Fruit fly (Drosophila melanogaster) whole organism, embryonic: ENCODE data around the gene Papss.
A peak's percentile ranks its signal among the peaks of the same experiment; 100 is the strongest.

Source experiments
- Awh ChIP-seq: fragments of 200-800 bp; sonication (Bioruptor generic); IDR thresholded peaks from 2 replicates; pipeline ENCODE4, ENCODE4 v1.3.6; 2022; ENCODE audit warnings: missing biosample characterization, missing genetic modification characterization
- CG10543 ChIP-seq: fragments of 200-800 bp; sonication (Bioruptor generic); optimal IDR thresholded peaks from 3 replicates; lab custom pipeline; 2017; ENCODE audit warnings: missing biosample characterization, mild to moderate bottlenecking, missing genetic modification characterization, moderate library complexity
- CG10565 ChIP-seq: fragments of 200-800 bp; sonication (Bioruptor generic); optimal IDR thresholded peaks from 3 replicates; lab custom pipeline; 2016; ENCODE audit warnings: missing biosample characterization, mild to moderate bottlenecking, missing genetic modification characterization
- CG12236 ChIP-seq: fragments of 200-800 bp; sonication (Bioruptor generic); optimal IDR thresholded peaks from 2 replicates; lab custom pipeline; 2016; ENCODE audit warnings: missing biosample characterization, missing genetic modification characterization
- CG1603 ChIP-seq: fragments of 200-800 bp; sonication (Bioruptor generic); optimal IDR thresholded peaks from 2 replicates; lab custom pipeline; 2019; ENCODE audit warnings: missing biosample characterization, mild to moderate bottlenecking, missing genetic modification characterization, moderate library complexity
- CG1647 ChIP-seq: fragments of 200-800 bp; sonication (Bioruptor generic); optimal IDR thresholded peaks from 3 replicates; lab custom pipeline; 2016; ENCODE audit warnings: missing biosample characterization, missing genetic modification characterization
- CG30403 ChIP-seq: fragments of 200-800 bp; sonication (Bioruptor generic); optimal IDR thresholded peaks from 3 replicates; lab custom pipeline; 2016; ENCODE audit warnings: missing biosample characterization, missing genetic modification characterization
- CG32772 ChIP-seq: fragments of 200-800 bp; sonication (Bioruptor generic); IDR thresholded peaks from 2 replicates; pipeline ENCODE4 v1.3.6; 2022; ENCODE audit warnings: missing biosample characterization, missing genetic modification characterization
- CG34422 ChIP-seq: fragments of 200-800 bp; sonication (Bioruptor generic); IDR thresholded peaks from 3 replicates; pipeline ENCODE4 v1.3.6; 2022; ENCODE audit warnings: missing biosample characterization, missing genetic modification characterization
- CG3995 ChIP-seq: fragments of 200-800 bp; sonication (Bioruptor generic); optimal IDR thresholded peaks from 3 replicates; lab custom pipeline; 2016; ENCODE audit warnings: missing biosample characterization, missing genetic modification characterization
- CG4328 ChIP-seq: fragments of 200-800 bp; sonication (Bioruptor generic); optimal IDR thresholded peaks from 3 replicates; lab custom pipeline; 2017; ENCODE audit warnings: missing biosample characterization, missing genetic modification reagents, missing genetic modification characterization
- CG5245 ChIP-seq: fragments of 200-800 bp; sonication (Bioruptor generic); optimal IDR thresholded peaks from 3 replicates; lab custom pipeline; 2016; ENCODE audit warnings: missing biosample characterization, missing genetic modification characterization
- CG6175 ChIP-seq: fragments of 200-800 bp; sonication (Bioruptor generic); IDR thresholded peaks from 3 replicates; pipeline ENCODE4 v1.3.6; 2022; ENCODE audit warnings: missing biosample characterization, missing genetic modification characterization
- CG6791 ChIP-seq: fragments of 200-800 bp; sonication (Bioruptor generic); IDR thresholded peaks from 3 replicates; pipeline ENCODE4 v1.3.6; 2022; ENCODE audit warnings: missing biosample characterization, missing genetic modification characterization; ENCODE audit not compliant: partially characterized antibody
- CG7271 ChIP-seq: fragments of 200-800 bp; sonication (Bioruptor generic); optimal IDR thresholded peaks from 2 replicates; lab custom pipeline; 2018; ENCODE audit warnings: missing biosample characterization, mild to moderate bottlenecking, missing genetic modification characterization, moderate library complexity
- CG8281 ChIP-seq: fragments of 200-800 bp; sonication (Bioruptor generic); optimal IDR thresholded peaks from 2 replicates; lab custom pipeline; 2018; ENCODE audit warnings: missing biosample characterization, mild to moderate bottlenecking, missing genetic modification characterization, moderate library complexity
- CG9609 ChIP-seq: fragments of 200-800 bp; sonication (Bioruptor generic); optimal IDR thresholded peaks from 3 replicates; lab custom pipeline; 2016; ENCODE audit warnings: missing biosample characterization, missing genetic modification characterization
- Deaf1 ChIP-seq: fragments of 200-800 bp; optimal IDR thresholded peaks from 3 replicates; lab custom pipeline; 2019; ENCODE audit warnings: missing biosample characterization, mild to moderate bottlenecking, missing genetic modification characterization, moderate library complexity
- Doc2 ChIP-seq: fragments of 200-800 bp; sonication (Bioruptor generic); IDR thresholded peaks from 2 replicates; pipeline ENCODE4 v1.3.6; 2022; ENCODE audit warnings: missing biosample characterization, missing genetic modification characterization
- Fer2 ChIP-seq: fragments of 200-800 bp; sonication (Bioruptor generic); optimal IDR thresholded peaks from 2 replicates; lab custom pipeline; 2018; ENCODE audit warnings: missing biosample characterization, mild to moderate bottlenecking, missing genetic modification characterization, moderate library complexity
- GATAe ChIP-seq: fragments of 200-800 bp; sonication (Bioruptor generic); conservative IDR thresholded peaks from 2 replicates; pipeline ENCODE4 v1.3.6; 2022; ENCODE audit warnings: missing biosample characterization, missing genetic modification characterization
- Gsc ChIP-seq: fragments of 200-800 bp; sonication (Bioruptor generic); IDR thresholded peaks from 2 replicates; pipeline ENCODE4 v1.3.6; 2022; ENCODE audit warnings: missing biosample characterization, missing genetic modification characterization
- Hr51 ChIP-seq, 2 experiments: fragments of 200-800 bp; sonication (Bioruptor generic); optimal IDR thresholded peaks; 2 replicates in 1 of 2; 3 replicates in 1 of 2; lab custom pipeline; 2016 to 2018; ENCODE audit warnings: missing biosample characterization in 2 of 2, missing genetic modification characterization in 2 of 2, mild to moderate bottlenecking in 1 of 2, moderate library complexity in 1 of 2
- Hr78 ChIP-seq, 2 experiments: fragments of 200-800 bp in 1 of 2; fragments of >200 bp in 1 of 2; sonication (Bioruptor generic) in 1 of 2; optimal IDR thresholded peaks; 2 replicates each; lab custom pipeline; 2017 to 2019; ENCODE audit warnings: missing biosample characterization in 2 of 2, missing genetic modification characterization in 2 of 2, mild to moderate bottlenecking in 1 of 2, moderate library complexity in 1 of 2
- Meics ChIP-seq: fragments of 200-800 bp; sonication (Bioruptor generic); optimal IDR thresholded peaks from 2 replicates; lab custom pipeline; 2017; ENCODE audit warnings: missing biosample characterization, mild to moderate bottlenecking, missing genetic modification characterization
- Opbp ChIP-seq: fragments of 200-800 bp; sonication (Bioruptor generic); IDR thresholded peaks from 3 replicates; pipeline ENCODE4 v1.3.6; 2022; ENCODE audit warnings: missing biosample characterization, missing genetic modification characterization; ENCODE audit not compliant: partially characterized antibody
- Xbp1 ChIP-seq: fragments of 200-800 bp; sonication (Bioruptor generic); optimal IDR thresholded peaks from 3 replicates; lab custom pipeline; 2016; ENCODE audit warnings: missing biosample characterization, mild to moderate bottlenecking, missing genetic modification characterization
- ab ChIP-seq: fragments of 200-800 bp; sonication (Bioruptor generic); optimal IDR thresholded peaks from 2 replicates; lab custom pipeline; 2016; ENCODE audit warnings: missing biosample characterization, missing genetic modification characterization
- aop ChIP-seq: fragments of 200-800 bp; sonication (Bioruptor generic); IDR thresholded peaks from 2 replicates; pipeline ENCODE4 v1.3.6; 2022; ENCODE audit warnings: missing biosample characterization, missing genetic modification characterization
- az2 ChIP-seq: fragments of 200-800 bp; sonication (Bioruptor generic); optimal IDR thresholded peaks from 3 replicates; lab custom pipeline; 2016; ENCODE audit warnings: missing biosample characterization, missing genetic modification characterization
- bigmax ChIP-seq: fragments of 200-800 bp; sonication (Bioruptor generic); optimal IDR thresholded peaks from 2 replicates; lab custom pipeline; 2018; ENCODE audit warnings: missing biosample characterization, mild to moderate bottlenecking, missing genetic modification characterization
- br ChIP-seq: fragments of >200 bp; optimal IDR thresholded peaks from 2 replicates; lab custom pipeline; 2017
- bsh ChIP-seq, 2 experiments: fragments of 200-800 bp; sonication (Bioruptor generic); optimal IDR thresholded peaks; 2 replicates each; lab custom pipeline; 2017 to 2018; ENCODE audit warnings: mild to moderate bottlenecking in 2 of 2, missing biosample characterization in 2 of 2, missing genetic modification characterization in 2 of 2, moderate library complexity in 1 of 2
- cg ChIP-seq: fragments of 200-800 bp; sonication (Bioruptor generic); optimal IDR thresholded peaks from 3 replicates; lab custom pipeline; 2019; ENCODE audit warnings: missing biosample characterization, mild to moderate bottlenecking, missing genetic modification characterization, moderate library complexity
- chm ChIP-seq: fragments of 200-800 bp; sonication (Bioruptor generic); IDR thresholded peaks from 2 replicates; pipeline ENCODE4 v1.3.6; 2022; ENCODE audit warnings: missing biosample characterization, missing genetic modification characterization
- danr ChIP-seq: fragments of 200-800 bp; sonication (Bioruptor generic); IDR thresholded peaks from 2 replicates; pipeline ENCODE4 v1.3.6; 2022; ENCODE audit warnings: missing biosample characterization, missing genetic modification characterization
- exex ChIP-seq: fragments of 200-800 bp; sonication (Bioruptor generic); optimal IDR thresholded peaks from 4 replicates; lab custom pipeline; 2018; ENCODE audit warnings: missing biosample characterization, mild to moderate bottlenecking, missing genetic modification characterization, moderate library complexity
- kay ChIP-seq: fragments of 200-800 bp; sonication (Bioruptor generic); optimal IDR thresholded peaks from 2 replicates; lab custom pipeline; 2016; ENCODE audit warnings: missing biosample characterization, missing genetic modification characterization
- klu ChIP-seq: fragments of 200-800 bp; sonication (Bioruptor generic); IDR thresholded peaks from 2 replicates; pipeline ENCODE4 v1.3.6; 2022; ENCODE audit warnings: missing biosample characterization, missing genetic modification characterization
- lab ChIP-seq: fragments of 200-800 bp; sonication (Bioruptor generic); optimal IDR thresholded peaks from 3 replicates; lab custom pipeline; 2017; ENCODE audit warnings: missing biosample characterization, missing genetic modification characterization, mild to moderate bottlenecking, moderate library complexity, missing genetic modification reagents
- lilli ChIP-seq: fragments of 200-800 bp; sonication (Bioruptor generic); optimal IDR thresholded peaks from 3 replicates; lab custom pipeline; 2016; ENCODE audit warnings: missing biosample characterization, missing genetic modification characterization
- onecut ChIP-seq: fragments of 200-800 bp; sonication (Bioruptor generic); IDR thresholded peaks from 2 replicates; pipeline ENCODE4 v1.3.6; 2022; ENCODE audit warnings: missing biosample characterization, missing genetic modification characterization
- pita ChIP-seq: fragments of 200-800 bp; sonication (Bioruptor generic); optimal IDR thresholded peaks from 2 replicates; lab custom pipeline; 2017; ENCODE audit warnings: missing biosample characterization, mild to moderate bottlenecking, missing genetic modification characterization
- prd ChIP-seq, 3 experiments: fragments of >200 bp in 2 of 3; fragments of 200-800 bp in 1 of 3; sonication (Bioruptor generic) in 1 of 3; optimal IDR thresholded peaks in 2 of 3; IDR thresholded peaks in 1 of 3; 2 replicates in 2 of 3; 3 replicates in 1 of 3; pipeline versions ENCODE4 v1.3.6 to Lab custom; 2017 to 2022; ENCODE audit warnings: missing biosample characterization in 1 of 3, missing genetic modification characterization in 1 of 3
- scrt ChIP-seq: fragments of 200-800 bp; sonication (Bioruptor generic); optimal IDR thresholded peaks from 2 replicates; lab custom pipeline; 2018; ENCODE audit warnings: missing biosample characterization, mild to moderate bottlenecking, missing genetic modification characterization, moderate library complexity
- slou ChIP-seq: fragments of 200-800 bp; sonication (Bioruptor generic); optimal IDR thresholded peaks from 3 replicates; lab custom pipeline; 2016; ENCODE audit warnings: missing biosample characterization, missing genetic modification characterization
- tio ChIP-seq: fragments of 200-800 bp; sonication (Bioruptor generic); optimal IDR thresholded peaks from 2 replicates; lab custom pipeline; 2017; ENCODE audit warnings: missing biosample characterization, missing genetic modification characterization, inconsistent platforms
- tx ChIP-seq: fragments of 200-800 bp; sonication (Bioruptor generic); optimal IDR thresholded peaks from 2 replicates; lab custom pipeline; 2016; ENCODE audit warnings: missing biosample characterization, missing genetic modification characterization

The Papss gene

dm6 chr3L:19906780-19907705, 62.0 kb downstream of the Papss start (continued):
- TF ChIP-seq CG32772 (no peak), cg (GFP tag; lab: Kevin White, UChicago) (peak; percentile 89), CG12236 (GFP tag; lab: Kevin White, UChicago) (peak; percentile 74), br (lab: Kevin White, UChicago) (no peak), onecut (GFP tag; lab: Robert Waterston, UW) (peak; percentile 57; the same call in 1 of the 2 replicates), exex (peak; percentile 84), CG6791 (GFP tag; lab: Robert Waterston, UW) (no peak), Awh (GFP tag; lab: Robert Waterston, UW) (peak; percentile 82), aop (GFP tag; lab: Robert Waterston, UW) (no peak), az2 (GFP tag; lab: Kevin White, UChicago) (no peak), CG7271 (tag; lab: Kevin White, UChicago) (peak; percentile 4), CG4328 (peak; percentile 74), danr (peak; percentile 19; the same call in 1 of the 2 replicates), prd (optimal IDR thresholded peaks at IDR 0.05; lab: Kevin White, UChicago) (no peak), prd (GFP tag; IDR thresholded peaks at IDR 0.05; lab: Robert Waterston, UW) (peak; percentile 61; the same call in 2 of the 3 replicates), Meics (GFP tag; lab: Kevin White, UChicago) (peak; percentile 55), lab (GFP tag; lab: Kevin White, UChicago) (peak; percentile 92), Xbp1 (no peak), CG10543 (GFP tag; lab: Kevin White, UChicago) (peak; percentile 94), CG1603 (tag; lab: Kevin White, UChicago) (peak; percentile 81), GATAe (GFP tag; lab: Robert Waterston, UW) (0 out of 2 replicates have a peak, but pooled peaks have one; percentile 8), Deaf1 (no peak), Hr51 (GFP tag; optimal IDR thresholded peaks at IDR 0.05; lab: Kevin White, UChicago) (peak in 1 of 2 experiments; percentile 39), klu (GFP tag; lab: Robert Waterston, UW) (no peak), bsh (GFP tag; optimal IDR thresholded peaks at IDR 0.05; lab: Kevin White, UChicago) (peak in 1 of 2 experiments; percentile 77), CG6175 (GFP tag; lab: Robert Waterston, UW) (no peak), tx (GFP tag; lab: Kevin White, UChicago) (peak; percentile 13), Gsc (GFP tag; lab: Robert Waterston, UW) (no peak), CG8281 (tag; lab: Kevin White, UChicago) (no peak), CG5245 (GFP tag; lab: Kevin White, UChicago) (peak; percentile 57), Fer2 (tag; lab: Kevin White, UChicago) (peak; percentile 31), pita (no peak), bigmax (GFP tag; lab: Kevin White, UChicago) (peak; percentile 1), Opbp (GFP tag; lab: Robert Waterston, UW) (no peak), ab (GFP tag; lab: Kevin White, UChicago) (no peak), CG3995 (GFP tag; lab: Kevin White, UChicago) (no peak), CG9609 (GFP tag; lab: Kevin White, UChicago) (no peak), scrt (peak; percentile 34), CG10565 (GFP tag; lab: Kevin White, UChicago) (no peak), slou (GFP tag; lab: Kevin White, UChicago) (peak; percentile 40), lilli (peak; percentile 24), Hr78 (GFP tag; optimal IDR thresholded peaks at IDR 0.05; lab: Kevin White, UChicago) (peak in 1 of 2 experiments; percentile 65), CG30403 (GFP tag; lab: Kevin White, UChicago) (peak; percentile 11), Doc2 (GFP tag; lab: Robert Waterston, UW) (no peak), tio (GFP tag; lab: Kevin White, UChicago) (no peak), kay (GFP tag; lab: Kevin White, UChicago) (peak; percentile 70), CG34422 (GFP tag; lab: Robert Waterston, UW) (peak; percentile 42; the same call in 2 of the 3 replicates), chm (GFP tag; lab: Robert Waterston, UW) (peak; percentile 84), CG1647 (GFP tag; lab: Kevin White, UChicago) (peak; percentile 36)
